Fruit fly (Drosophila melanogaster): ENCODE data around the gene CG18809.

The CG18809 gene

DNA sequence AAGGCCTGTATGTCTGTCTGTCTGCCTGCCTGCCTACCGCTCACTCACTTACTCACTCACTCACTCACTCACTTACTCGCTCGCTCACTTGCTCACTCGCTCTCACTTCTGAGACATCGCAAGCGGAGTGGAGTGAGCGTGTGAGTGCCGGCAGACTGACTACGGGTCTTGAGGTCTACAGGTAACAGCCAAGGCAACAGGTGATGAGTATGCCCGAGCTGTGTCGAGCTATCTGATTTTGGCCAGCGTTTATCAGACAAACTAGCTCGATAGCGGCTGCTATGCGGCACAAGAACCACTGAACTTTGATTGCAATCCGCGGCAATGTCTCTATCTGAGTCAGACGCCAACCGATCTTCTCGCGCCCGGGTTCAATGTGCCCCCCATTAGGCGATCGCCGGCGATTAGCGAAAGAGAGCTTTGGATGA, 10.0 kb upstream of the CG18809 start (continued):
- 0 out of 2 replicates have a peak, but pooled peaks have one; percentile 16 for TF ChIP-seq Scr (GFP tag; IDR thresholded peaks at IDR 0.05; ENCODE audit: partially characterized antibody)
- no peak for TF ChIP-seq CG17802 (tag; optimal IDR thresholded peaks at IDR 0.05)
- TF ChIP-seq CG15479 (GFP tag; optimal IDR thresholded peaks at IDR 0.05), result peak; percentile 21
- no peak for TF ChIP-seq CG32532 (GFP tag; IDR thresholded peaks at IDR 0.05)

DNA sequence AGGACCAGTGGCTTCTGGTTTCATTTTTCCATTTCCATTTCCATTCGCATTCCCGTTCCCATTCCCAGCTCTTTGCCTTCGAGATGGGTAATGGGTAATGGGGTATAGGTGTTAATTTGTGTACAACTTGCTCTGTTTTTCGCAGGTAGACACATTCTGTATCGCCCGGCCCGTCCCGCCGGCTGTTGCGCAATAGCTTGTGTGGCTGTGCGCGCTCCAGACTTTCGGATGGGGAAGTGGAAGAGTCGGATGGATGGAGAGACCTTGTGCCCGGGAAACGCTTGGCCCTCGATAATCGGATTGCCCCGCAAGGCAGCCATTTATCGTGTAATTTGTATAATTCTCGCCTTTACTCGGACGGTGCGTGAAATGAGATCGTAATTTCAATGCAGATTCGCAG, 9.6 kb upstream of the CG18809 start:
- peak in 1 of 2 experiments; percentile 97 for TF ChIP-seq Pdp1 (GFP tag; optimal IDR thresholded peaks at IDR 0.05)
- TF ChIP-seq toy (GFP tag; IDR thresholded peaks at IDR 0.05), result 0 out of 2 replicates have a peak, but pooled peaks have one; percentile 7
- no peak for TF ChIP-seq CG18599 (GFP tag; optimal IDR thresholded peaks at IDR 0.05)
- peak; percentile 73 for TF ChIP-seq CG12769 (tag; optimal IDR thresholded peaks at IDR 0.05)
- no peak for TF ChIP-seq otp (GFP tag; IDR thresholded peaks at IDR 0.05)
- TF ChIP-seq kni (GFP tag; optimal IDR thresholded peaks at IDR 0.05), result peak; percentile 43
- no peak for TF ChIP-seq tll (GFP tag; optimal IDR thresholded peaks at IDR 0.05)

dm6 chrX:19752344-19752743, 8.2 kb upstream of the CG18809 start:
- peak; percentile 1 for TF ChIP-seq CG34376 (GFP tag; optimal IDR thresholded peaks at IDR 0.05)
- no peak for TF ChIP-seq CG14050 (GFP tag; IDR thresholded peaks at IDR 0.05)
- no peak for TF ChIP-seq CG5953 (GFP tag; IDR thresholded peaks at IDR 0.05)
- TF ChIP-seq CG17186 (GFP tag; optimal IDR thresholded peaks at IDR 0.05), result no peak
- TF ChIP-seq kay (GFP tag; optimal IDR thresholded peaks at IDR 0.05), result no peak
- TF ChIP-seq gsb (GFP tag; IDR thresholded peaks at IDR 0.05), result no peak
- TF ChIP-seq chif (GFP tag; optimal IDR thresholded peaks at IDR 0.05), result no peak
- no peak for TF ChIP-seq CG11247 (GFP tag; IDR thresholded peaks at IDR 0.05)
- TF ChIP-seq CG2120 (GFP tag; optimal IDR thresholded peaks at IDR 0.05), result no peak
- TF ChIP-seq oc (tag; optimal IDR thresholded peaks at IDR 0.05), result no peak
- TF ChIP-seq cas (GFP tag; IDR thresholded peaks at IDR 0.05), result no peak
- TF ChIP-seq shn (GFP tag; optimal IDR thresholded peaks at IDR 0.05), result no peak
- peak; percentile 30 for TF ChIP-seq Vsx1 (GFP tag; optimal IDR thresholded peaks at IDR 0.05)
- TF ChIP-seq Chrac-16 (GFP tag; optimal IDR thresholded peaks at IDR 0.05), result no peak
- TF ChIP-seq CG9609 (GFP tag; optimal IDR thresholded peaks at IDR 0.05), result no peak
- no peak for TF ChIP-seq ranshi (GFP tag; IDR thresholded peaks at IDR 0.05)
- TF ChIP-seq grn (GFP tag; optimal IDR thresholded peaks at IDR 0.05), result peak; percentile 88
- no peak for TF ChIP-seq D19A (tag; optimal IDR thresholded peaks at IDR 0.05)
- no peak for TF ChIP-seq NC2α (GFP tag; optimal IDR thresholded peaks at IDR 0.05)
- no peak for TF ChIP-seq dmrt99B (tag; optimal IDR thresholded peaks at IDR 0.05)
- TF ChIP-seq CG10543 (GFP tag; optimal IDR thresholded peaks at IDR 0.05), result peak; percentile 55
- TF ChIP-seq rib (GFP tag; IDR thresholded peaks at IDR 0.05), result no peak
- TF ChIP-seq Dip2 (GFP tag; IDR thresholded peaks at IDR 0.05), result no peak
- no peak for TF ChIP-seq tup (GFP tag; optimal IDR thresholded peaks at IDR 0.05)
- TF ChIP-seq Hey (tag; optimal IDR thresholded peaks at IDR 0.05), result peak; percentile 36
- TF ChIP-seq ato (GFP tag; IDR thresholded peaks at IDR 0.05; ENCODE audit: partially characterized antibody), result no peak
- TF ChIP-seq Med (GFP tag), result peak; percentile 74
- peak; percentile 95 for TF ChIP-seq exex (tag; optimal IDR thresholded peaks at IDR 0.05)
- TF ChIP-seq emc (GFP tag; optimal IDR thresholded peaks at IDR 0.05), result no peak
- no peak for TF ChIP-seq Hr51 (GFP tag; optimal IDR thresholded peaks at IDR 0.05)
- no peak for TF ChIP-seq CG10462 (GFP tag; optimal IDR thresholded peaks at IDR 0.05)
- peak; percentile 54 for TF ChIP-seq cwo (GFP tag; optimal IDR thresholded peaks at IDR 0.05)
- no peak for TF ChIP-seq CG1603 (tag; optimal IDR thresholded peaks at IDR 0.05)
- TF ChIP-seq chinmo (GFP tag; IDR thresholded peaks at IDR 0.05; ENCODE audit: partially characterized antibody), result 0 out of 4 replicates have a peak, but pooled peaks have one; percentile 56
- 0 out of 3 replicates have a peak, but pooled peaks have one; percentile 33 for TF ChIP-seq ci (GFP tag; IDR thresholded peaks at IDR 0.05)
- peak; percentile 71 for TF ChIP-seq sug (tag; optimal IDR thresholded peaks at IDR 0.05)

Measured in whole organism, embryonic.